Worm (Caenorhabditis elegans): ENCODE measurements around the gene C06A1.3.

Gene C06A1.3

DNA sequence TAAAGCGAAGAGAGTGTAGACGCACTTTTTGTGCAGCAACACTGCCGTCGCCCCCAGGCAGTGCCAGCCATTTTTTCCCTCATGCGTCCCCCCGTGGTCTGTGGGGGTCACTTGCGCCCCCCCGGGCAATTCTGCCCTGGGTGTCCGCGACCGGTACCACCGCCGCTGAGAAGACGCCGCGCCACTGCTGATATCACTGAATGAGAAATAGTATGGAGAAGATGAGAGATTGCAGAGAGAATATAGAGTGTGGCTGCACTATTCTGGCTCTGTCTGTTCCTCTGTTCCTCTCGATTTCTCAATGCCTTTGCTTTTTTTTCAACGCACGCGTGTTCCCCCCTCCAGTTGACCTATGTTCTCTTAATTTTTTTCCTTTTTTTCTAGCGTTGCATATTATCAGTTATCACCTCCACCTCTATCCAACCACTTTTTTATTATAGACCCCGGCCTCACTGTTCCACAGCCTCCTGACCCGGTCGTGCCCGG is 44.4 kb upstream of the C06A1.3 start, which contains the start of gene mab-10:
Gene mab-10 (plus strand): TSS at position 436 of the 486 bp plus-strand sequence.
- TF ChIP-seq nhr-11 (tag; optimal IDR thresholded peaks at IDR 0.05): peak; percentile 37
- no peak for TF ChIP-seq F49E8.2 (tag; optimal IDR thresholded peaks at IDR 0.05; ENCODE audit: borderline replicate concordance)
- TF ChIP-seq dmd-6 (GFP tag; IDR thresholded peaks at IDR 0.05): peak; percentile 44
- TF ChIP-seq nhr-76 (tag; optimal IDR thresholded peaks at IDR 0.05): no peak
- no peak for TF ChIP-seq dmd-8 (GFP tag; IDR thresholded peaks at IDR 0.05)
- TF ChIP-seq saeg-2 (GFP tag; IDR thresholded peaks at IDR 0.05): no peak
- no peak for TF ChIP-seq nhr-237 (tag; optimal IDR thresholded peaks at IDR 0.05)
- peak; percentile 23; the same call in 1 of the 2 replicates for TF ChIP-seq lin-1 (GFP tag; IDR thresholded peaks at IDR 0.05)
- TF ChIP-seq mes-2 (tag; optimal IDR thresholded peaks at IDR 0.05; ENCODE audit: poor library complexity, severe bottlenecking): peak; percentile 55
- TF ChIP-seq R02D3.7 (tag; optimal IDR thresholded peaks at IDR 0.05): no peak
- peak in 1 of 2 experiments; percentile 53 for TF ChIP-seq lsy-2 (tag; optimal IDR thresholded peaks at IDR 0.05)
- peak; percentile 78 for TF ChIP-seq hmg-1.1 (GFP tag; IDR thresholded peaks at IDR 0.05)
- no peak for TF ChIP-seq skn-1 (tag; optimal IDR thresholded peaks at IDR 0.05)
- no peak for TF ChIP-seq Y75B8A.6 (GFP tag; IDR thresholded peaks at IDR 0.05)
- no peak for TF ChIP-seq madf-9 (GFP tag; conservative IDR thresholded peaks at IDR 0.05)
- no peak for TF ChIP-seq unc-62 (GFP tag; optimal IDR thresholded peaks at IDR 0.05 in 1 of 2)
- TF ChIP-seq unc-62 (tag; optimal IDR thresholded peaks at IDR 0.05): no peak
- TF ChIP-seq nhr-102 (tag; optimal IDR thresholded peaks at IDR 0.05): peak; percentile 17
- TF ChIP-seq daf-12 (tag; optimal IDR thresholded peaks at IDR 0.05): no peak
- 0 out of 2 replicates have a peak, but pooled peaks have one; percentile 41 for TF ChIP-seq ctbp-1 (GFP tag; IDR thresholded peaks at IDR 0.05)
- TF ChIP-seq zag-1 (tag; optimal IDR thresholded peaks at IDR 0.05): no peak
- TF ChIP-seq nhr-42 (GFP tag; IDR thresholded peaks at IDR 0.05): no peak
- TF ChIP-seq lin-13 (GFP tag; optimal IDR thresholded peaks at IDR 0.05): no peak
- peak; percentile 20 for TF ChIP-seq nhr-48 (tag; optimal IDR thresholded peaks at IDR 0.05)
- TF ChIP-seq jun-1 (tag; optimal IDR thresholded peaks at IDR 0.05): no peak
- peak; percentile 52 for TF ChIP-seq rbr-2 (tag; optimal IDR thresholded peaks at IDR 0.05)
- TF ChIP-seq pqm-1 (tag; optimal IDR thresholded peaks at IDR 0.05): peak; percentile 15
- TF ChIP-seq snpc-1.2 (GFP tag; IDR thresholded peaks at IDR 0.05): no peak
- peak in 1 of 2 experiments; percentile 26 for TF ChIP-seq daf-16 (GFP tag; optimal IDR thresholded peaks at IDR 0.05)
- TF ChIP-seq daf-16 (tag; optimal IDR thresholded peaks at IDR 0.05): peak; percentile 40
- TF ChIP-seq mxl-3 (GFP tag; optimal IDR thresholded peaks at IDR 0.05): peak; percentile 83
- TF ChIP-seq hlh-30 (tag; optimal IDR thresholded peaks at IDR 0.05; ENCODE audit: insufficient read depth): peak; percentile 85
- TF ChIP-seq ZK337.2 (GFP tag; IDR thresholded peaks at IDR 0.05): no peak
- TF ChIP-seq dve-1 (tag; optimal IDR thresholded peaks at IDR 0.05; ENCODE audit: insufficient read depth): peak; percentile 67
- TF ChIP-seq mdl-1 (tag; optimal IDR thresholded peaks at IDR 0.05): peak; percentile 14 to 80
- peak; percentile 64 for TF ChIP-seq nhr-28 (tag; optimal IDR thresholded peaks at IDR 0.05)
- TF ChIP-seq F26F4.8 (GFP tag; conservative IDR thresholded peaks at IDR 0.05): no peak
- no peak for TF ChIP-seq fkh-10 (GFP tag; optimal IDR thresholded peaks at IDR 0.05)
- TF ChIP-seq fos-1 (tag; optimal IDR thresholded peaks at IDR 0.05): no peak
- TF ChIP-seq ztf-7 (tag; optimal IDR thresholded peaks at IDR 0.05): no peak
- no peak for TF ChIP-seq dpl-1 (GFP tag; optimal IDR thresholded peaks at IDR 0.05)
- no peak for TF ChIP-seq aly-2 (tag; optimal IDR thresholded peaks at IDR 0.05)
- TF ChIP-seq nhr-10 (tag; optimal IDR thresholded peaks at IDR 0.05): no peak
- TF ChIP-seq ceh-62 (tag; optimal IDR thresholded peaks at IDR 0.05): no peak
- TF ChIP-seq T26A8.4 (GFP tag; IDR thresholded peaks at IDR 0.05): 0 out of 2 replicates have a peak, but pooled peaks have one; percentile 47
- TF ChIP-seq gei-8 (GFP tag; optimal IDR thresholded peaks at IDR 0.05): peak; percentile 20
- TF ChIP-seq Y105C5A.15 (GFP tag; IDR thresholded peaks at IDR 0.05): no peak
- TF ChIP-seq cey-2 (tag; optimal IDR thresholded peaks at IDR 0.05; ENCODE audit: borderline replicate concordance, insufficient read depth): no peak
- no peak for TF ChIP-seq ztf-11 (tag; optimal IDR thresholded peaks at IDR 0.05)
- no peak for TF ChIP-seq F10B5.3 (tag; optimal IDR thresholded peaks at IDR 0.05)
- no peak for TF ChIP-seq unc-130 (GFP tag; optimal IDR thresholded peaks at IDR 0.05)
- no peak for TF ChIP-seq T20F7.1 (GFP tag; optimal IDR thresholded peaks at IDR 0.05)

Measured in whole organism, L4 larva.